Fruit fly (Drosophila melanogaster): ENCODE data around the gene CG14286.
A peak's percentile ranks its signal among the peaks of the same experiment; 100 is the strongest.

CG14286 gene

dm6 chr3R:18987428-18988416 lies 36.2 kb upstream of the CG14286 start (continued):
- TF ChIP-seq fru (GFP tag; optimal IDR thresholded peaks at IDR 0.05): peak; percentile 34
- TF ChIP-seq woc (GFP tag; optimal IDR thresholded peaks at IDR 0.05): peak; percentile 1

- TF ChIP-seq ey (GFP tag; optimal IDR thresholded peaks at IDR 0.05): no peak
- TF ChIP-seq pan (optimal IDR thresholded peaks at IDR 0.05): no peak
- no peak for TF ChIP-seq Hnf4 (GFP tag; optimal IDR thresholded peaks at IDR 0.05)
Measured at dm6 chr3R:18988957-18989818, 34.7 kb upstream of the CG14286 start.

- TF ChIP-seq N (GFP tag; optimal IDR thresholded peaks at IDR 0.05) (no peak), dl (GFP tag; optimal IDR thresholded peaks at IDR 0.05; ENCODE audit: insufficient read depth in 1 of 2, partially characterized antibody in 2 of 2) (no peak), Dfd (GFP tag; optimal IDR thresholded peaks at IDR 0.05) (no peak), dmrt93B (GFP tag; optimal IDR thresholded peaks at IDR 0.05) (no peak), Jra (GFP tag; optimal IDR thresholded peaks at IDR 0.05) (no peak), brk (GFP tag; optimal IDR thresholded peaks at IDR 0.05) (no peak), CG9705 (GFP tag; optimal IDR thresholded peaks at IDR 0.05) (no peak), GATAd (GFP tag; optimal IDR thresholded peaks at IDR 0.05) (no peak), sage (GFP tag; optimal IDR thresholded peaks at IDR 0.05) (no peak), woc (GFP tag; optimal IDR thresholded peaks at IDR 0.05) (no peak), sv (GFP tag; optimal IDR thresholded peaks at IDR 0.05) (no peak), Vsx2 (GFP tag; optimal IDR thresholded peaks at IDR 0.05; ENCODE audit: partially characterized antibody) (no peak)
Measured at dm6 chr3R:18989819-18990137, 34.1 kb upstream of the CG14286 start.

dm6 chr3R:18990514-18990913 lies 33.4 kb upstream of the CG14286 start:
- TF ChIP-seq CrebA (GFP tag; optimal IDR thresholded peaks at IDR 0.05; ENCODE audit: borderline replicate concordance) (no peak), Hnf4 (GFP tag; optimal IDR thresholded peaks at IDR 0.05) (peak; percentile 49), br (GFP tag; optimal IDR thresholded peaks at IDR 0.05) (peak; percentile 52), ey (GFP tag; optimal IDR thresholded peaks at IDR 0.05) (peak; percentile 64), Dfd (GFP tag; optimal IDR thresholded peaks at IDR 0.05) (no peak), Jra (GFP tag; optimal IDR thresholded peaks at IDR 0.05) (peak; percentile 24), psq (GFP tag; optimal IDR thresholded peaks at IDR 0.05) (peak; percentile 60), OdsH (GFP tag; optimal IDR thresholded peaks at IDR 0.05) (peak; percentile 67), jim (GFP tag; optimal IDR thresholded peaks at IDR 0.05) (no peak), Sp1 (GFP tag; optimal IDR thresholded peaks at IDR 0.05) (peak; percentile 77), woc (GFP tag; optimal IDR thresholded peaks at IDR 0.05) (peak; percentile 75), tai (GFP tag; optimal IDR thresholded peaks at IDR 0.05) (no peak), Mio (GFP tag; optimal IDR thresholded peaks at IDR 0.05) (no peak), rgr (GFP tag; optimal IDR thresholded peaks at IDR 0.05) (peak; percentile 55), Hr78 (GFP tag; optimal IDR thresholded peaks at IDR 0.05) (no peak), CG32264 (GFP tag; optimal IDR thresholded peaks at IDR 0.05) (no peak), dmrt93B (GFP tag; optimal IDR thresholded peaks at IDR 0.05) (peak; percentile 33), foxo (GFP tag; optimal IDR thresholded peaks at IDR 0.05) (peak in 1 of 2 experiments; percentile 76), h (GFP tag; optimal IDR thresholded peaks at IDR 0.05) (peak; percentile 66), sage (GFP tag; optimal IDR thresholded peaks at IDR 0.05) (peak; percentile 7), dl (GFP tag; optimal IDR thresholded peaks at IDR 0.05; ENCODE audit: insufficient read depth in 1 of 2, partially characterized antibody in 2 of 2) (no peak), fru (GFP tag; optimal IDR thresholded peaks at IDR 0.05) (peak; percentile 80), Vsx2 (GFP tag; optimal IDR thresholded peaks at IDR 0.05; ENCODE audit: partially characterized antibody) (no peak), brk (GFP tag; optimal IDR thresholded peaks at IDR 0.05) (peak; percentile 15), HLH106 (tag; optimal IDR thresholded peaks at IDR 0.05) (peak; percentile 58)

Data from whole organism, wandering third instar larva.